Worm (Caenorhabditis elegans) whole organism, L4/young adult: ENCODE data around the gene fubl-2.

Experiments
- dao-5 ChIP-seq: sonication (generic microtip); optimal IDR thresholded peaks from 2 replicates; lab custom pipeline; 2016; ENCODE audit warnings: missing genotype, missing genetic modification characterization, moderate library complexity, missing compliant biosample characterization
- him-1 ChIP-seq: sonication (generic microtip); optimal IDR thresholded peaks from 2 replicates; lab custom pipeline; 2016; ENCODE audit warnings: missing genotype, missing genetic modification reagents, missing genetic modification characterization, missing compliant biosample characterization

DNA sequence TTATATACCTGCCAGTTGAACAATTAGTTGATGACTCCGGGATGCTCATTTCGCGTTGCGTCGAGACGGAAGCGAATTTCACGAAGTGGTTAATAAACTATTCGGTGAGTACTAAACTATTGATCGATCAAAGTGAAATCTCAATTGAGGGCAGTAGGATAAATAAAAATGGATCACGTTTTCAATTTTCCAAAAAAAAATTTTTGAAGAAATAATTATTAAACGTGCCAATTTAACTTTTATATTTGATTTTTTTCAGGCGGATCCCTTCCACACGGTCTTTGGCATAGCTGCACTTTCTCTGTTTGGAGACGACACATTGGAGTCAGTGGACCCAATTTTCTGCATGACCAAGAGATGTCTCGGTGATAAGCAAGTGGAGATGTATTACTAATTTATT is 48.5 kb upstream of the fubl-2 start, which contains the start of gene B0280.17:
- TF ChIP-seq dao-5 (tag; lab: Kevin White, UChicago) (no peak), him-1 (no peak)
